Worm (Caenorhabditis elegans): ENCODE measurements around the gene C55A6.3.

Gene C55A6.3

ce11 chrV:11525338-11525737 lies 12.0 kb upstream of the C55A6.3 start:
- TF ChIP-seq tbx-11 (GFP tag; IDR thresholded peaks at IDR 0.05) = no peak
- no peak for TF ChIP-seq B0310.2 (tag; optimal IDR thresholded peaks at IDR 0.05)
- no peak for TF ChIP-seq hmbx-1 (tag; optimal IDR thresholded peaks at IDR 0.05)
- no peak for TF ChIP-seq sea-1 (GFP tag; conservative IDR thresholded peaks at IDR 0.05)
- TF ChIP-seq hmg-4 (GFP tag; optimal IDR thresholded peaks at IDR 0.05) = no peak
- no peak for TF ChIP-seq ceh-13 (GFP tag; optimal IDR thresholded peaks at IDR 0.05)
- no peak for TF ChIP-seq hnd-1 (tag; optimal IDR thresholded peaks at IDR 0.05)
- no peak for TF ChIP-seq tbx-37 (GFP tag; conservative IDR thresholded peaks at IDR 0.05)
- TF ChIP-seq aly-1 (tag; optimal IDR thresholded peaks at IDR 0.05) = no peak
- no peak for TF ChIP-seq ceh-36 (tag; optimal IDR thresholded peaks at IDR 0.05)
- TF ChIP-seq F13C5.2 (tag; optimal IDR thresholded peaks at IDR 0.05) = no peak
- TF ChIP-seq tra-4 (tag; optimal IDR thresholded peaks at IDR 0.05) = no peak
- TF ChIP-seq scrt-1 (GFP tag; IDR thresholded peaks at IDR 0.05) = no peak

- TF ChIP-seq hmg-4 (GFP tag; optimal IDR thresholded peaks at IDR 0.05) = peak; percentile 27
- TF ChIP-seq hnd-1 (tag; optimal IDR thresholded peaks at IDR 0.05) = no peak
- TF ChIP-seq pes-1 (GFP tag; IDR thresholded peaks at IDR 0.05) = no peak
- no peak for TF ChIP-seq scrt-1 (GFP tag; IDR thresholded peaks at IDR 0.05)
- TF ChIP-seq ceh-36 (tag; optimal IDR thresholded peaks at IDR 0.05) = peak; percentile 40
- TF ChIP-seq hmbx-1 (tag; optimal IDR thresholded peaks at IDR 0.05) = no peak
- TF ChIP-seq F13C5.2 (tag; optimal IDR thresholded peaks at IDR 0.05) = peak; percentile 83
- 0 out of 2 replicates have a peak, but pooled peaks have one; percentile 23 for TF ChIP-seq sea-1 (GFP tag; conservative IDR thresholded peaks at IDR 0.05)
- TF ChIP-seq tbx-37 (GFP tag; conservative IDR thresholded peaks at IDR 0.05) = peak; percentile 61
- no peak for TF ChIP-seq ama-1 (optimal IDR thresholded peaks at IDR 0.05)
- TF ChIP-seq ets-7 (tag; optimal IDR thresholded peaks at IDR 0.05) = no peak
- 0 out of 2 replicates have a peak, but pooled peaks have one; percentile 23 for TF ChIP-seq flt-1 (GFP tag; IDR thresholded peaks at IDR 0.05)
Observed at ce11 chrV:11521448-11521847, 8.1 kb upstream of the C55A6.3 start, which contains the start of gene pafo-1. Gene pafo-1 (plus strand): TSS chrV:11521703.

- TF ChIP-seq scrt-1 (GFP tag; IDR thresholded peaks at IDR 0.05) = no peak
- no peak for TF ChIP-seq ceh-36 (tag; optimal IDR thresholded peaks at IDR 0.05)
- TF ChIP-seq ets-7 (tag; optimal IDR thresholded peaks at IDR 0.05) = no peak
- no peak for TF ChIP-seq hnd-1 (tag; optimal IDR thresholded peaks at IDR 0.05)
- no peak for TF ChIP-seq F13C5.2 (tag; optimal IDR thresholded peaks at IDR 0.05)
- no peak for TF ChIP-seq hmbx-1 (tag; optimal IDR thresholded peaks at IDR 0.05)
- TF ChIP-seq sea-1 (GFP tag; conservative IDR thresholded peaks at IDR 0.05) = no peak
- TF ChIP-seq tbx-11 (GFP tag; IDR thresholded peaks at IDR 0.05) = no peak
Observed at ce11 chrV:11520215-11520614, 6.9 kb upstream of the C55A6.3 start, which contains the start of the genes C55A6.11 and C55A6.7. Gene C55A6.11 (plus strand): TSS chrV:11520515. Gene C55A6.7 (minus strand): TSS chrV:11520530.

ce11 chrV:11517789-11518188 lies 4.5 kb upstream of the C55A6.3 start, which contains the start of gene C55A6.4:
Gene C55A6.4 (minus strand): TSS chrV:11517889.
- no peak for TF ChIP-seq hmg-4 (GFP tag; optimal IDR thresholded peaks at IDR 0.05)
- TF ChIP-seq hnd-1 (tag; optimal IDR thresholded peaks at IDR 0.05) = no peak
- no peak for TF ChIP-seq pes-1 (GFP tag; IDR thresholded peaks at IDR 0.05)
- no peak for TF ChIP-seq tra-4 (tag; optimal IDR thresholded peaks at IDR 0.05)
- TF ChIP-seq flt-1 (GFP tag; IDR thresholded peaks at IDR 0.05) = no peak
- TF ChIP-seq ets-7 (tag; optimal IDR thresholded peaks at IDR 0.05) = no peak
- no peak for TF ChIP-seq sea-1 (GFP tag; conservative IDR thresholded peaks at IDR 0.05)
- no peak for TF ChIP-seq ama-1 (optimal IDR thresholded peaks at IDR 0.05)
- no peak for TF ChIP-seq scrt-1 (GFP tag; IDR thresholded peaks at IDR 0.05)
- no peak for TF ChIP-seq aly-1 (tag; optimal IDR thresholded peaks at IDR 0.05)

- TF ChIP-seq B0310.2 (tag; optimal IDR thresholded peaks at IDR 0.05) = no peak
- TF ChIP-seq hnd-1 (tag; optimal IDR thresholded peaks at IDR 0.05) = no peak
- no peak for TF ChIP-seq flt-1 (GFP tag; IDR thresholded peaks at IDR 0.05)
- no peak for TF ChIP-seq sea-1 (GFP tag; conservative IDR thresholded peaks at IDR 0.05)
- no peak for TF ChIP-seq hmg-4 (GFP tag; optimal IDR thresholded peaks at IDR 0.05)
Observed at ce11 chrV:11516141-11516591, 2.8 kb upstream of the C55A6.3 start, which contains the start of gene sdz-8. Gene sdz-8 (minus strand): TSS chrV:11516191.

- TF ChIP-seq ama-1 (optimal IDR thresholded peaks at IDR 0.05) (no peak), flt-1 (GFP tag; IDR thresholded peaks at IDR 0.05) (no peak), scrt-1 (GFP tag; IDR thresholded peaks at IDR 0.05) (no peak), tra-4 (tag; optimal IDR thresholded peaks at IDR 0.05) (no peak), B0310.2 (tag; optimal IDR thresholded peaks at IDR 0.05) (no peak), hnd-1 (tag; optimal IDR thresholded peaks at IDR 0.05) (no peak), F13C5.2 (tag; optimal IDR thresholded peaks at IDR 0.05) (no peak), ets-7 (tag; optimal IDR thresholded peaks at IDR 0.05) (no peak), ceh-13 (GFP tag; optimal IDR thresholded peaks at IDR 0.05) (no peak), hmg-4 (GFP tag; optimal IDR thresholded peaks at IDR 0.05) (no peak), hmbx-1 (tag; optimal IDR thresholded peaks at IDR 0.05) (no peak), ceh-36 (tag; optimal IDR thresholded peaks at IDR 0.05) (no peak), tbx-37 (GFP tag; conservative IDR thresholded peaks at IDR 0.05) (no peak), tbx-11 (GFP tag; IDR thresholded peaks at IDR 0.05) (no peak), aly-1 (tag; optimal IDR thresholded peaks at IDR 0.05) (no peak), pes-1 (GFP tag; IDR thresholded peaks at IDR 0.05) (no peak), sea-1 (GFP tag; conservative IDR thresholded peaks at IDR 0.05) (no peak)
Observed at ce11 chrV:11515145-11515544, 1.8 kb upstream of the C55A6.3 start.

ce11 chrV:11514677-11515076 lies 1.3 kb upstream of the C55A6.3 start, which contains the start of gene C55A6.6:
Gene C55A6.6 (minus strand): TSS chrV:11514737.
- TF ChIP-seq sea-1 (GFP tag; conservative IDR thresholded peaks at IDR 0.05) (no peak), hnd-1 (tag; optimal IDR thresholded peaks at IDR 0.05) (no peak), pes-1 (GFP tag; IDR thresholded peaks at IDR 0.05) (no peak), flt-1 (GFP tag; IDR thresholded peaks at IDR 0.05) (no peak), ceh-36 (tag; optimal IDR thresholded peaks at IDR 0.05) (no peak), ets-7 (tag; optimal IDR thresholded peaks at IDR 0.05) (no peak), tbx-37 (GFP tag; conservative IDR thresholded peaks at IDR 0.05) (no peak), scrt-1 (GFP tag; IDR thresholded peaks at IDR 0.05) (no peak), aly-1 (tag; optimal IDR thresholded peaks at IDR 0.05) (no peak)

- TF ChIP-seq tra-4 (tag; optimal IDR thresholded peaks at IDR 0.05) = no peak
- no peak for TF ChIP-seq B0310.2 (tag; optimal IDR thresholded peaks at IDR 0.05)
- no peak for TF ChIP-seq ama-1 (optimal IDR thresholded peaks at IDR 0.05)
- TF ChIP-seq hmg-4 (GFP tag; optimal IDR thresholded peaks at IDR 0.05) = no peak
- TF ChIP-seq tbx-11 (GFP tag; IDR thresholded peaks at IDR 0.05) = no peak
- TF ChIP-seq tbx-37 (GFP tag; conservative IDR thresholded peaks at IDR 0.05) = no peak
- no peak for TF ChIP-seq hnd-1 (tag; optimal IDR thresholded peaks at IDR 0.05)
- no peak for TF ChIP-seq pes-1 (GFP tag; IDR thresholded peaks at IDR 0.05)
- no peak for TF ChIP-seq sea-1 (GFP tag; conservative IDR thresholded peaks at IDR 0.05)
- TF ChIP-seq hmbx-1 (tag; optimal IDR thresholded peaks at IDR 0.05) = no peak
- no peak for TF ChIP-seq ceh-36 (tag; optimal IDR thresholded peaks at IDR 0.05)
Observed at ce11 chrV:11508773-11509172, 4.6 kb downstream of the C55A6.3 start, which contains the start of gene ttll-5. Gene ttll-5 (plus strand): TSS chrV:11509060.
